Worm (Caenorhabditis elegans) whole organism, late embryonic: ENCODE data around the gene srh-44.

Experiments used
- C08G9.2 ChIP-seq: sonication (generic microtip); optimal IDR thresholded peaks from 2 replicates; lab custom pipeline; 2016; ENCODE audit warnings: mild to moderate bottlenecking, missing genetic modification characterization, moderate library complexity, missing compliant biosample characterization
- K02D7.2 ChIP-seq: sonication (generic microtip); optimal IDR thresholded peaks from 2 replicates; lab custom pipeline; 2017; ENCODE audit warnings: mild to moderate bottlenecking, missing genetic modification characterization, missing compliant biosample characterization
- K09A11.1 ChIP-seq: sonication (generic microtip); optimal IDR thresholded peaks from 2 replicates; lab custom pipeline; 2017; ENCODE audit warnings: antibody characterized with exemption, mild to moderate bottlenecking, missing genetic modification characterization, missing compliant biosample characterization; ENCODE audit not compliant: insufficient read depth
- T23F11.4 ChIP-seq: fragments of 200-800 bp; sonication (Bioruptor generic); optimal IDR thresholded peaks from 2 replicates; lab custom pipeline; 2018; ENCODE audit warnings: mild to moderate bottlenecking, missing genetic modification characterization, missing compliant biosample characterization
- Y22D7AL.16 ChIP-seq: sonication (generic microtip); optimal IDR thresholded peaks from 2 replicates; lab custom pipeline; 2016; ENCODE audit warnings: missing genetic modification characterization, missing compliant biosample characterization
- ahr-1 ChIP-seq: sonication (generic microtip); optimal IDR thresholded peaks from 2 replicates; lab custom pipeline; 2016; ENCODE audit warnings: missing genetic modification characterization, missing compliant biosample characterization
- ceh-14 ChIP-seq: sonication (generic microtip); optimal IDR thresholded peaks from 2 replicates; lab custom pipeline; 2016; ENCODE audit warnings: missing genotype, missing genetic modification characterization, missing compliant biosample characterization
- ceh-19 ChIP-seq: fragments of 200-800 bp; sonication (Bioruptor generic); optimal IDR thresholded peaks from 2 replicates; lab custom pipeline; 2018; ENCODE audit warnings: mild to moderate bottlenecking, missing genetic modification characterization, missing compliant biosample characterization
- ceh-22 ChIP-seq: sonication (generic microtip); optimal IDR thresholded peaks from 2 replicates; lab custom pipeline; 2017; ENCODE audit warnings: missing biosample characterization, missing genetic modification characterization
- ceh-24 ChIP-seq: sonication (generic microtip); optimal IDR thresholded peaks from 2 replicates; lab custom pipeline; 2016; ENCODE audit warnings: mild to moderate bottlenecking, missing genetic modification characterization, missing compliant biosample characterization
- ceh-30 ChIP-seq: fragments of 150-350 bp; optimal IDR thresholded peaks from 2 replicates; lab custom pipeline; 2014; ENCODE audit warnings: missing biosample characterization, missing genetic modification characterization
- ceh-31 ChIP-seq: sonication (generic microtip); optimal IDR thresholded peaks from 2 replicates; lab custom pipeline; 2016; ENCODE audit warnings: missing genetic modification characterization, missing compliant biosample characterization
- ceh-45 ChIP-seq: fragments of 200-800 bp; sonication (Bioruptor generic); IDR thresholded peaks from 2 replicates; pipeline ENCODE4 v1.3.6; 2022; ENCODE audit warnings: missing genetic modification reagents, missing genetic modification characterization, missing compliant biosample characterization
- ceh-6 ChIP-seq: fragments of 200-800 bp; sonication (Bioruptor generic); optimal IDR thresholded peaks from 2 replicates; lab custom pipeline; 2018; ENCODE audit warnings: mild to moderate bottlenecking, missing genetic modification characterization, missing compliant biosample characterization
- ceh-9 ChIP-seq: sonication (generic microtip); optimal IDR thresholded peaks from 2 replicates; lab custom pipeline; 2016; ENCODE audit warnings: mild to moderate bottlenecking, missing genetic modification characterization, inconsistent platforms, missing compliant biosample characterization
- che-1 ChIP-seq: sonication (generic microtip); optimal IDR thresholded peaks from 2 replicates; lab custom pipeline; 2016; ENCODE audit warnings: mild to moderate bottlenecking, missing genetic modification characterization, missing compliant biosample characterization
- dve-1 ChIP-seq: sonication (generic microtip); optimal IDR thresholded peaks from 2 replicates; lab custom pipeline; 2017; ENCODE audit warnings: antibody characterized with exemption, mild to moderate bottlenecking, missing genetic modification characterization, missing compliant biosample characterization
- elt-2 ChIP-seq: sonication (generic microtip); optimal IDR thresholded peaks from 2 replicates; lab custom pipeline; 2016; ENCODE audit warnings: missing genetic modification reagents, missing genetic modification characterization, missing compliant biosample characterization
- elt-4 ChIP-seq: sonication (generic microtip); optimal IDR thresholded peaks from 2 replicates; lab custom pipeline; 2016; ENCODE audit warnings: missing genetic modification characterization, missing compliant biosample characterization
- ets-4 ChIP-seq: sonication (generic microtip); optimal IDR thresholded peaks from 2 replicates; lab custom pipeline; 2016; ENCODE audit warnings: missing genetic modification characterization, missing compliant biosample characterization
- eyg-1 ChIP-seq: sonication (generic microtip); optimal IDR thresholded peaks from 2 replicates; lab custom pipeline; 2016; ENCODE audit warnings: missing genotype, missing genetic modification characterization, missing compliant biosample characterization
- fkh-6 ChIP-seq: sonication (generic microtip); optimal IDR thresholded peaks from 2 replicates; lab custom pipeline; 2016; ENCODE audit warnings: missing genetic modification characterization, missing compliant biosample characterization
- hlh-13 ChIP-seq: fragments of 200-800 bp; sonication (Bioruptor generic); optimal IDR thresholded peaks from 2 replicates; lab custom pipeline; 2018; ENCODE audit warnings: mild to moderate bottlenecking, missing genetic modification characterization, missing compliant biosample characterization
- hlh-15 ChIP-seq: sonication (generic microtip); optimal IDR thresholded peaks from 2 replicates; lab custom pipeline; 2016; ENCODE audit warnings: missing genetic modification characterization, missing compliant biosample characterization
- lin-11 ChIP-seq: fragments of 200-800 bp; sonication (Bioruptor generic); optimal IDR thresholded peaks from 2 replicates; lab custom pipeline; 2018; ENCODE audit warnings: mild to moderate bottlenecking, missing genetic modification characterization, missing compliant biosample characterization
- madf-2 ChIP-seq: sonication (generic microtip); optimal IDR thresholded peaks from 2 replicates; lab custom pipeline; 2017; ENCODE audit warnings: missing genetic modification characterization, missing compliant biosample characterization
- mec-3 ChIP-seq: sonication (generic microtip); optimal IDR thresholded peaks from 2 replicates; lab custom pipeline; 2016; ENCODE audit warnings: borderline replicate concordance, missing genetic modification characterization, missing compliant biosample characterization
- nfya-1 ChIP-seq: sonication (generic microtip); optimal IDR thresholded peaks from 2 replicates; lab custom pipeline; 2017; ENCODE audit warnings: missing genetic modification characterization, mild to moderate bottlenecking, missing compliant biosample characterization, antibody characterized with exemption, moderate library complexity
- nhr-11 ChIP-seq: fragments of 150-350 bp; optimal IDR thresholded peaks from 2 replicates; lab custom pipeline; 2014; ENCODE audit warnings: missing biosample characterization, missing genetic modification characterization
- nhr-232 ChIP-seq: sonication (generic microtip); optimal IDR thresholded peaks from 2 replicates; lab custom pipeline; 2016; ENCODE audit warnings: missing genetic modification characterization, missing compliant biosample characterization
- npax-4 ChIP-seq: sonication (generic microtip); optimal IDR thresholded peaks from 2 replicates; lab custom pipeline; 2016; ENCODE audit warnings: missing genetic modification characterization, missing compliant biosample characterization
- pax-1 ChIP-seq: fragments of 150-350 bp; optimal IDR thresholded peaks from 2 replicates; lab custom pipeline; 2014; ENCODE audit warnings: missing biosample characterization, missing genetic modification characterization
- pha-4 ChIP-seq: fragments of 150-350 bp; optimal IDR thresholded peaks from 2 replicates; lab custom pipeline; 2018; ENCODE audit warnings: missing biosample characterization, missing genetic modification reagents, missing genetic modification characterization
- pqm-1 ChIP-seq: sonication (generic microtip); optimal IDR thresholded peaks from 2 replicates; lab custom pipeline; 2016; ENCODE audit warnings: missing genetic modification characterization, missing compliant biosample characterization
- pros-1 ChIP-seq: fragments of 150-350 bp; optimal IDR thresholded peaks from 2 replicates; lab custom pipeline; 2014; ENCODE audit warnings: missing biosample characterization, missing genetic modification reagents, missing genetic modification characterization
- sdc-2 ChIP-seq: sonication (generic microtip); optimal IDR thresholded peaks from 2 replicates; lab custom pipeline; 2016; ENCODE audit warnings: missing genotype, missing genetic modification characterization, missing compliant biosample characterization
- sox-2 ChIP-seq: fragments of 200-800 bp; sonication (Bioruptor generic); IDR thresholded peaks from 2 replicates; pipeline ENCODE4 v1.3.6; 2022; ENCODE audit warnings: missing genetic modification reagents, missing genetic modification characterization, missing compliant biosample characterization
- syd-9 ChIP-seq: sonication (generic microtip); optimal IDR thresholded peaks from 2 replicates; lab custom pipeline; 2016; ENCODE audit warnings: mild to moderate bottlenecking, missing genetic modification characterization, moderate library complexity, missing compliant biosample characterization
- tbx-2 ChIP-seq: sonication (generic microtip); optimal IDR thresholded peaks from 2 replicates; lab custom pipeline; 2016; ENCODE audit warnings: missing genetic modification characterization, missing compliant biosample characterization
- unc-55 ChIP-seq: sonication (generic microtip); optimal IDR thresholded peaks from 2 replicates; lab custom pipeline; 2017; ENCODE audit warnings: missing biosample characterization, missing genetic modification reagents, missing genetic modification characterization
- zip-5 ChIP-seq: sonication (generic microtip); optimal IDR thresholded peaks from 2 replicates; lab custom pipeline; 2016; ENCODE audit warnings: missing genetic modification characterization, missing compliant biosample characterization

The srh-44 gene

ce11 chrII:11503761-11504160 lies 11.1 kb upstream of the srh-44 start:
- TF ChIP-seq fkh-6 (tag; lab: Kevin White, UChicago): no peak
- peak; percentile 2 for TF ChIP-seq dve-1 (tag; lab: Kevin White, UChicago)
- TF ChIP-seq, all 69 proteins: peak for 1

ce11 chrII:11510373-11510772 lies 4.5 kb upstream of the srh-44 start, which contains the start of gene npr-41:
TSS of gene npr-41 (plus strand) at chrII:11510673.
- TF ChIP-seq eyg-1 (tag; lab: Kevin White, UChicago) (no peak), pqm-1 (tag; lab: Kevin White, UChicago) (no peak), sox-2 (GFP tag; lab: Robert Waterston, UW) (no peak), pha-4 (no peak), ceh-45 (GFP tag; lab: Robert Waterston, UW) (no peak), ceh-9 (tag; lab: Kevin White, UChicago) (no peak), T23F11.4 (GFP tag; lab: Kevin White, UChicago) (no peak), madf-2 (tag; lab: Kevin White, UChicago) (no peak), nfya-1 (tag; lab: Kevin White, UChicago) (no peak), tbx-2 (tag; lab: Kevin White, UChicago) (no peak), C08G9.2 (tag; lab: Kevin White, UChicago) (no peak), ceh-31 (no peak)

ce11 chrII:11512921-11513320 lies 2.0 kb upstream of the srh-44 start:
- TF ChIP-seq pqm-1 (tag; lab: Kevin White, UChicago) (no peak), nhr-11 (tag; lab: Kevin White, UChicago) (no peak), sdc-2 (tag; lab: Kevin White, UChicago) (no peak), elt-4 (tag; lab: Kevin White, UChicago) (no peak)

ce11 chrII:11518184-11518583 lies 3.3 kb downstream of the srh-44 start, which contains the start of gene B0334.10:
TSS of gene B0334.10 (plus strand) at chrII:11518484.
- TF ChIP-seq ceh-9 (tag; lab: Kevin White, UChicago) (no peak), zip-5 (tag; lab: Kevin White, UChicago) (no peak), ets-4 (tag; lab: Kevin White, UChicago) (no peak), pax-1 (tag; lab: Kevin White, UChicago) (no peak), dve-1 (tag; lab: Kevin White, UChicago) (no peak), npax-4 (tag; lab: Kevin White, UChicago) (no peak), ceh-22 (tag; lab: Kevin White, UChicago) (no peak), elt-2 (tag; lab: Kevin White, UChicago) (no peak), ahr-1 (tag; lab: Kevin White, UChicago) (no peak), C08G9.2 (tag; lab: Kevin White, UChicago) (no peak), ceh-6 (GFP tag; lab: Kevin White, UChicago) (no peak), hlh-13 (GFP tag; lab: Kevin White, UChicago) (no peak), fkh-6 (tag; lab: Kevin White, UChicago) (no peak), sdc-2 (tag; lab: Kevin White, UChicago) (no peak), Y22D7AL.16 (tag; lab: Kevin White, UChicago) (no peak)

ce11 chrII:11521300-11521699 lies 6.4 kb downstream of the srh-44 start, which contains the start of gene Y62F5A.10:
TSS of gene Y62F5A.10 (plus strand) at chrII:11521600.
- TF ChIP-seq ceh-9 (tag; lab: Kevin White, UChicago) (no peak), K09A11.1 (tag; lab: Kevin White, UChicago) (no peak), ceh-14 (tag; lab: Kevin White, UChicago) (no peak), dve-1 (tag; lab: Kevin White, UChicago) (no peak), tbx-2 (tag; lab: Kevin White, UChicago) (no peak)

ce11 chrII:11526954-11527353 lies 12.1 kb downstream of the srh-44 start, which contains the start of gene age-1:
TSS of gene age-1 (minus strand) at chrII:11527054.
- TF ChIP-seq syd-9 (tag; lab: Kevin White, UChicago) (no peak), unc-55 (GFP tag; lab: Kevin White, UChicago) (no peak), ceh-19 (GFP tag; lab: Kevin White, UChicago) (no peak), ceh-24 (tag; lab: Kevin White, UChicago) (no peak), ceh-31 (no peak), nhr-232 (tag; lab: Kevin White, UChicago) (no peak), ceh-9 (tag; lab: Kevin White, UChicago) (no peak), K09A11.1 (tag; lab: Kevin White, UChicago) (no peak), Y22D7AL.16 (tag; lab: Kevin White, UChicago) (no peak), K02D7.2 (tag; lab: Kevin White, UChicago) (no peak), sdc-2 (tag; lab: Kevin White, UChicago) (no peak), che-1 (tag; lab: Kevin White, UChicago) (no peak), pros-1 (tag; lab: Kevin White, UChicago) (no peak), hlh-15 (tag; lab: Kevin White, UChicago) (no peak), mec-3 (tag; lab: Kevin White, UChicago) (no peak), fkh-6 (tag; lab: Kevin White, UChicago) (no peak), lin-11 (no peak), ceh-30 (tag; lab: Kevin White, UChicago) (no peak)
